Fruit fly (Drosophila melanogaster) Kc167 (cell line): Measurements from ENCODE around the gene Ada2a.

Source experiments
- Myc ChIP-seq: fragments of >200 bp; optimal IDR thresholded peaks from 2 replicates; lab custom pipeline; 2017; ENCODE audit warnings: missing external identifiers
- Sin3A ChIP-seq: fragments of >200 bp; optimal IDR thresholded peaks from 2 replicates; lab custom pipeline; 2018; ENCODE audit warnings: missing external identifiers
- h ChIP-seq: fragments of >200 bp; optimal IDR thresholded peaks from 3 replicates; lab custom pipeline; 2018; ENCODE audit warnings: missing external identifiers
- insv ChIP-seq: fragments of >200 bp; optimal IDR thresholded peaks from 3 replicates; lab custom pipeline; 2018; ENCODE audit warnings: missing external identifiers
- psq ChIP-seq: fragments of >200 bp; optimal IDR thresholded peaks from 2 replicates; lab custom pipeline; 2017; ENCODE audit warnings: missing external identifiers
- ttk ChIP-seq: sonication (Bioruptor generic); optimal IDR thresholded peaks from 2 replicates; lab custom pipeline; 2017; ENCODE audit warnings: missing external identifiers

The Ada2a gene

DNA sequence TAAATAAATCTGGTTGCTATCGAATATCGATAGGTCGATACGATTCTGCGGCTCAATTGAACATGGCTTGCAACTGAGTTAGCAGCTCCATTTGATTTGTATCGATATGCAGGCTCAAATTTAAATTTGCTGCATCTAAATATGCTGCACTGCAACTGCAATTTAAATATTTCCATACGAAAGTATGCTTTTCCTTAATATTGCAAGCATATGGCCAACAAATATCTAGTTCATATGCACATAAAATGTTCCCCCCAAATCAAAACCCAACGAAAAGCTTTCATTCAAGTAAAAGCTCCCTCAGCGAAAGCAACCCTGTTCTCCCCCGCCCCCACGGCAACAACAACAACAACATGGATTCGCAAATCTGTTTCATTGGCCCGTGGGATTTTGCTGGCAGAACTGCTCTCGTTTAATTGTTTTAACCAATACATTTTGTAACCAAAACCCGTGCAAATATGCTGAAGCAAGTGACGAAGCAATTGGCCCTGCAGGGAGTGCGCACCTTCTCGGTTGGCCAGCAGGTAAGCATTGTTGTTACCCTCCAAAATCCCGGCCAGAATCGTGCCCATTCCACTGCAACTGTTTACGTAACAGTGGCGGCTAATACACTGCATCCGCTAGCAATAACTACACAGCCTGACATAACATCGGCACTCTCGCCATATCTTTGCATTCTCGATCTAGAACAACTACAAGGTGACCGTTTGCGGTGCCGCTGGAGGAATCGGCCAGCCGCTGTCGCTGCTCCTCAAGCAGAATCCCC is 29.1 kb downstream of the Ada2a start, which contains the start of the genes CG7168 and Mdh2:
Gene CG7168 (minus strand): TSS at position 40 of the 766 bp plus-strand sequence.
Gene Mdh2 (plus strand): TSS at position 354 of the 766 bp plus-strand sequence.
- TF ChIP-seq psq (lab: Kevin White, UChicago) (no peak), h (lab: Kevin White, UChicago) (no peak), Myc (lab: Kevin White, UChicago) (no peak), Sin3A (lab: Kevin White, UChicago) (no peak), insv (lab: Kevin White, UChicago) (no peak), ttk (no peak)

DNA sequence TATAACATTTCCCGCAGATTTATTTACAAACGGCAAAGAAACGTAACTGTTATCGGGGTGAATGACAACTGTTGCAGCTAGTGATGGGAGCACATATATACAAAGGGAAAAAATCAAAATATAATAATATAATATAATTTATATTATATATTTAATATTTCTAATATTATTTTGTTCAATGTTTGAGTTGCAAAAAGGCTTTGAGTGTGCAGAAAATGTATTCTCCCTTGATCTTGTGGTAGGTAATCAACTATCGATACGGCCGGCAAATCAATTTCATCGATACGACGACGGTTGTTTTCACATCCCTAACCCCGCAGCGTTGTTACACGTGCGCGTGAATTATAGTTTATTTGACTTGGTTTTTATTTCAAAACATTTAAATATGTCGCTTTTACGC is 31.9 kb downstream of the Ada2a start, which contains the start of the genes mTerf5 and Non3:
Gene mTerf5 (minus strand): TSS at position 249 of the 400 bp plus-strand sequence.
Gene Non3 (plus strand): TSS at position 289 of the 400 bp plus-strand sequence.
- TF ChIP-seq Sin3A (lab: Kevin White, UChicago) (no peak), ttk (no peak), insv (lab: Kevin White, UChicago) (no peak), h (lab: Kevin White, UChicago) (no peak)

DNA sequence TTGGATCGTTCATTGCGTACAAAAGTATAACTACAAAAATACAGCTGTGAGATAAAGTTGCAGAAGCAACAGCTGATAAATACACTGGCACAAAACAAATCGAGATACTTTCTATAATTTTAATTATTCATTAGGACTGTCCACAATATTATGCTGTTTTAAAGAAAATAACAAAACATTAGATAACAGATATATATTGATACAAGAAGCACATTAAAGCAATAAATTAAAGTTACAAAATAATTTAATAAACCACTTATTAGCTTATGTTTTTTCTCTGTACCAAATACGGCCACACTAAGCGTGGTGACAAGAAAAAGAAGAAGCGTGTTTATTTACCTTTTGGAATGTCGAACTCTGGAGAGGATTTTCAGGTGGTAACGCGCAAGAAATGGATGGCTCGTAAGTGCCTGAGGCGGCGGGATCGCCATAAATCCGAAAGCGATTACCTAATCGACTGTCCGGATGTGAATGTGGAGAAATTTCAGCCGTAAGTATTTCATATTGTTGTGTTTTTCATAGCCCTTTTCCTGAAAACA is 35.0 kb downstream of the Ada2a start, which contains the start of the genes CG7988 and CG7183:
Gene CG7988 (plus strand): TSS at position 316 of the 539 bp plus-strand sequence.
Gene CG7183 (minus strand): TSS at position 489 of the 539 bp plus-strand sequence.
- no peak for TF ChIP-seq Myc (lab: Kevin White, UChicago)
- no peak for TF ChIP-seq insv (lab: Kevin White, UChicago)
- no peak for TF ChIP-seq ttk
- TF ChIP-seq psq (lab: Kevin White, UChicago), result no peak
- no peak for TF ChIP-seq Sin3A (lab: Kevin White, UChicago)
- no peak for TF ChIP-seq h (lab: Kevin White, UChicago)

DNA sequence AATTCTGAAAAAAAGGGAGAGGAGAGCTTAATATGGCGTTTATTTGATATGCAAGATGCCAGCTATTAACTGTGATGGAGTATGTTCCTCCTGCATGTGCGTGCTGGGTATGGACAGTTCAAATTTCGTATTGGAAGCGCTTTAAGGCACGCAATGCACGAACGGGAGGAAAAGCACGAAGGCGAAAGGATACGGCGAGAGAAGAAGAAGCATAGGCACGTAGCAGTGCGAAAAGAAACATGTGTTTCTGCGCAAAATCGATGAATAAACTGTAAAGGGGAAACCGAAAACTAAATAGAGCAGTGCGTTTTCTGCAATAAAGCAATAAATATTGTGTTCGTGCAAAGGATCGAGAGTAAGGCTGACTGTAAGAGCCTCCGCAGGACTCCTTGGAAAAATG is 39.4 kb downstream of the Ada2a start, which contains the start of gene CG14314:
Gene CG14314 (plus strand): TSS at position 243 of the 400 bp plus-strand sequence.
- no peak for TF ChIP-seq Sin3A (lab: Kevin White, UChicago)
- no peak for TF ChIP-seq h (lab: Kevin White, UChicago)
- no peak for TF ChIP-seq ttk
- TF ChIP-seq psq (lab: Kevin White, UChicago), result no peak
- TF ChIP-seq insv (lab: Kevin White, UChicago), result no peak

DNA sequence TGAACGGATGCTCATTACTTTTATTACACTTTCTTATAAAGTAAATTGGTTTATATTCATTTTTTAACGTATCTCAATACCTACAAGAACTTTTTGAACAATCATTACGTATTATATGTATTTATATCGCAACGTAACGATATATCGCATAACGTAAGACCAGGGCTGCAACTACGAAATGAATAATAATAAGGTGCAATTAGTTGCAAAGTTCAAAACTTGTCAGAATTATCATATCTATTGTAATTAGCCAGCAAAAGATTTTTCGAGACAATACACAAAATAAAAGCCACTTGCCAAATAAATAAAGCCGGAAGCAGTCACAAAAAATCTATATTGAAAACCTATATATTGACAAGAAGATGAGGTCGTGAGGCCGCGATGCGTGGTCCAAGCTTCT is 40.0 kb downstream of the Ada2a start:
- TF ChIP-seq insv (lab: Kevin White, UChicago) (no peak), Sin3A (lab: Kevin White, UChicago) (no peak), Myc (lab: Kevin White, UChicago) (no peak), h (lab: Kevin White, UChicago) (no peak), psq (lab: Kevin White, UChicago) (no peak), ttk (no peak)

DNA sequence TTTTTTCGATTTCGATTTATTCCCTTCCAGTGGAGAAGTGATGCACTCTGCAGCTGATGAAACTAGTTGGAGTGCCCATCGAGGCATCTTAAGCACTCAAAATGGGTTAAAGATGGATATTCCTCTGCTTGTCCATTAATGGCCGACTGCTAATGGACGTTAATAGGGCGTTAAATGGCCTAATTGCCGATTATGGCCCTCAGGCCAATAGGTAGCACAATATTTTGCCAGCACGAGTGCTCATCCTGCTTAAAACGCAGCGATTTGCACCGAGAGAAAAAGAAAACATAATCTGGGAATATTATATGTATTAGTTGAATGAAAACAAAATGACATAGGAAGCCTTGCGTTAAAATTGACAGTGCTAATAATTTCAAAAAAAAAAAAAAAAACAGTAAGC is 46.8 kb downstream of the Ada2a start, which contains the start of gene CG44158:
Gene CG44158 (plus strand): TSS at position 301 of the 400 bp plus-strand sequence.
- TF ChIP-seq h (lab: Kevin White, UChicago), result no peak
- no peak for TF ChIP-seq ttk
- TF ChIP-seq Sin3A (lab: Kevin White, UChicago), result no peak
- no peak for TF ChIP-seq Myc (lab: Kevin White, UChicago)
- no peak for TF ChIP-seq insv (lab: Kevin White, UChicago)
- TF ChIP-seq psq (lab: Kevin White, UChicago), result no peak
